Worm (Caenorhabditis elegans) whole organism, mixed stage, embryonic: Measurements from ENCODE around the gene lrpr-1.

ENCODE experiments used
- bed-3 ChIP-seq: fragments of 200-800 bp; sonication (Bioruptor generic); optimal IDR thresholded peaks from 3 replicates; lab custom pipeline; 2018; ENCODE audit warnings: mild to moderate bottlenecking, missing genetic modification characterization, moderate library complexity, missing compliant biosample characterization
- elt-3 ChIP-seq: fragments of 150-350 bp; optimal IDR thresholded peaks from 2 replicates; lab custom pipeline; 2014; ENCODE audit warnings: missing biosample characterization, missing genetic modification characterization
- lsy-2 ChIP-seq: fragments of 150-350 bp; optimal IDR thresholded peaks from 2 replicates; lab custom pipeline; 2014; ENCODE audit warnings: missing biosample characterization, missing genetic modification characterization
- mls-2 ChIP-seq: sonication (generic microtip); optimal IDR thresholded peaks from 2 replicates; lab custom pipeline; 2016; ENCODE audit warnings: mild to moderate bottlenecking, missing genetic modification characterization, moderate library complexity, missing compliant biosample characterization
- nhr-12 ChIP-seq: fragments of 150-350 bp; optimal IDR thresholded peaks from 2 replicates; lab custom pipeline; 2014; ENCODE audit warnings: missing biosample characterization, missing genetic modification characterization
- nhr-76 ChIP-seq: sonication (generic microtip); optimal IDR thresholded peaks from 2 replicates; lab custom pipeline; 2017; ENCODE audit warnings: missing biosample characterization, missing genetic modification characterization
- pha-4 ChIP-seq: fragments of 150-350 bp; optimal IDR thresholded peaks from 2 replicates; lab custom pipeline; 2018; ENCODE audit warnings: missing biosample characterization, missing genetic modification reagents, missing genetic modification characterization
- unc-39 ChIP-seq: fragments of 150-350 bp; optimal IDR thresholded peaks from 2 replicates; lab custom pipeline; 2014; ENCODE audit warnings: missing biosample characterization, missing genetic modification characterization
- unc-62 ChIP-seq: fragments of 150-350 bp; optimal IDR thresholded peaks from 2 replicates; lab custom pipeline; 2014; ENCODE audit warnings: missing biosample characterization, missing genetic modification reagents, missing genetic modification characterization
- zip-8 ChIP-seq: fragments of 150-350 bp; optimal IDR thresholded peaks from 2 replicates; lab custom pipeline; 2014; ENCODE audit warnings: missing biosample characterization, missing genetic modification characterization

DNA sequence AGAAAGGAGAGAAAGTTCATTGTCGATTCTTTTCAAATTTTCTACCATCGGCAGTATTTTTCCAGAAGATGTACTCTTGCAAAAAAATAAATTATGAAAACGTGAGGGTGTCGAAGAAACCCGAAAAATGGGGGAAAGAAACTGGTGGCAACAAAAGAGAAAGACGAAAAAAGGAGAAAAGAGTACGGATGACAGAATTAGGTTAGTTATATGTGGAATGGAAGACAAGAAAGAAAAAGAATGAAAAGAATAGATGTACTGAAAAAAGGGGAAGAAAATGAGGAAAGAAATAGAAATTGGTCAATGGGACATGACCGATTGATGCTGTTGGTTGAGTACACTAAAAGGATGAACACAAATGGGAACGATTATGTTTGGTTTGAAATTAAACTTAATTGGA, 37.9 kb upstream of the lrpr-1 start:
- TF ChIP-seq unc-62 (no peak), pha-4 (tag; lab: Kevin White, UChicago) (no peak), unc-39 (tag; lab: Kevin White, UChicago) (no peak), nhr-12 (no peak), bed-3 (GFP tag; lab: Kevin White, UChicago) (no peak), lsy-2 (tag; lab: Kevin White, UChicago) (no peak), mls-2 (tag; lab: Kevin White, UChicago) (no peak), nhr-76 (tag; lab: Kevin White, UChicago) (no peak), zip-8 (tag; lab: Kevin White, UChicago) (no peak), elt-3 (tag; lab: Kevin White, UChicago) (no peak)
